Fruit fly (Drosophila melanogaster): ENCODE results near the gene CG13280.

dm6 chr2L:16754074-16754473 lies 66.8 kb downstream of the CG13280 start, which contains the start of gene yellow-b:
- TF ChIP-seq CTCF (optimal IDR thresholded peaks at IDR 0.05) (no peak), CG8478 (optimal IDR thresholded peaks at IDR 0.05) (no peak)
